Fruit fly (Drosophila melanogaster): Measurements from ENCODE around the gene MSAmiP.

DNA sequence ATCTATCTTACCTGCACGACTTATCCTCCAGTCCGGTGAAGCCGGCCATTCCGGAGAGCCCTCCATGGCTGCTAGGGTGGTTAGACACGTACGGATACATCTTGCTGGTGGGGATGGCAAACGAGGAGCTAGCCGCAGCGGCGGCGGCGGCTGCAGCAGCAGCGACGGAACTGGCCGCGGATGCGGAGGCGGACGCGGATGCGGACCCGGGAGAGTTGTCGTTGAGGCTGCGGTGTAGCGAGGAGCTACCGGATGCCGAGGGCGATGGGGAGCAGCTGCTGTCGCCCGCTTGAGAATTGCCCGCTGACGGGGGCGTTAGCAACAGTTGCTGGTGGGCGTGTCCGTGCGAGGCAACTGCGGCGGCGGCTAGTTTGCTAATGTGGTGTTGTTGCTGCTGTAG lies 69.0 kb downstream of the MSAmiP start:
- TF ChIP-seq CG16779 (tag; optimal IDR thresholded peaks at IDR 0.05) (no peak), Ets96B (tag; optimal IDR thresholded peaks at IDR 0.05) (no peak), Ets21C (GFP tag; optimal IDR thresholded peaks at IDR 0.05) (no peak), CG32006 (GFP tag; optimal IDR thresholded peaks at IDR 0.05) (no peak), CG11762 (GFP tag; optimal IDR thresholded peaks at IDR 0.05; ENCODE audit: insufficient read depth) (no peak), Eip93F (GFP tag; optimal IDR thresholded peaks at IDR 0.05) (no peak), esn (GFP tag; optimal IDR thresholded peaks at IDR 0.05) (no peak), ss (GFP tag; optimal IDR thresholded peaks at IDR 0.05) (no peak), CG10631 (GFP tag; optimal IDR thresholded peaks at IDR 0.05) (no peak), CG9139 (GFP tag; optimal IDR thresholded peaks at IDR 0.05) (no peak), CG10669 (GFP tag; optimal IDR thresholded peaks at IDR 0.05) (no peak), CG31627 (GFP tag; optimal IDR thresholded peaks at IDR 0.05) (no peak)

All from whole organism, prepupa.